Worm (Caenorhabditis elegans): ENCODE results near the gene F33H12.1.
"Not testable (repeated sequence)": the region's sequence is repeated elsewhere in the genome, so short reads cannot be mapped to it uniquely, and the experiment has no call there.

F33H12.1 gene

DNA sequence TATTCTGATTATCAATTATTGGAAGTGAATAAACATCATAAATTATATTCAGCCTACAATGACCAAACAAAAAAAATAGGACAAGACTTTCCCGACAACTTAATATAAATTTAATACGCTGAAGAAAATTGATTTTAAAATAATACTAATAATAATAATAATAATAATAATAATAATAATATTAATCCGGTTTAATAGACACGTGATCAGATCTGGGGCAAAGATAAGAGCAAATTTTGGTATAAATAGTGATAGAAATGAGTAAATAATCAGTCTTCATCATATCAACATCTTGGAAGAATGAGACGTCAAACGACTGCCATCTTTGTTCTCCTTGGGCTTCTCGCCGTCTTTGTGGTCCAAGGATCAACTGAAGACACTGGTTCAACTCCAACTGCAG lies 18.9 kb downstream of the F33H12.1 start, which contains the start of gene msrp-6:
msrp-6 (plus strand) TSS at position 301 of the 400 bp plus-strand sequence.
- TF ChIP-seq aly-2, nhr-21, nhr-6 (tag; optimal IDR thresholded peaks at IDR 0.05): not testable (repeated sequence)

DNA sequence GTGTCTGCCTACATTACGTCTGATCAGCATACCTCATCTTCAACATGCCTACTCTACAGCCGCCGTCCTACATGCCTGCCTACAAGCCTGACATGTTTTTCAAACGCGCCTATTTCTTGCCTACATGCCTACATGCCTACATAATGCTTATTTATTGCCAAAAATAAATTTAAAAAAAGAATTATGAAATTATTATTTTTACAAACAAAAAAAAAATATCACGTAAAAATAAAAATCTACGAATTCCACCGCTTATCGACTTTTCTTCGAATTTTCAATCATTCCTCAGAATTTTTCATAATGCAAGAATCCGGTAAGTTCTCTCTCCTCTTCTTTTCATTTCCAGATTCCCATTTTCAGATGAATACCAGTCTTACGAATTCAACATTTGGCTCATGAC lies 22.2 kb downstream of the F33H12.1 start, which contains the start of gene D2062.5:
D2062.5 (plus strand) TSS at position 301 of the 400 bp plus-strand sequence.
- no peak for TF ChIP-seq nhr-77 (tag; optimal IDR thresholded peaks at IDR 0.05)
- TF ChIP-seq nhr-23 (tag; optimal IDR thresholded peaks at IDR 0.05) = no peak
- no peak for TF ChIP-seq R02D3.7 (tag; optimal IDR thresholded peaks at IDR 0.05)
- no peak for TF ChIP-seq nhr-25 (tag; optimal IDR thresholded peaks at IDR 0.05)
- no peak for TF ChIP-seq mab-5 (tag; optimal IDR thresholded peaks at IDR 0.05)
- TF ChIP-seq unc-55 (GFP tag; optimal IDR thresholded peaks at IDR 0.05) = no peak
- TF ChIP-seq blmp-1 (tag; optimal IDR thresholded peaks at IDR 0.05; ENCODE audit: insufficient read depth) = no peak
- TF ChIP-seq aly-2 (tag; optimal IDR thresholded peaks at IDR 0.05) = no peak
- no peak for TF ChIP-seq sem-4 (tag; optimal IDR thresholded peaks at IDR 0.05)
- TF ChIP-seq unc-62 (GFP tag; optimal IDR thresholded peaks at IDR 0.05) = no peak
- no peak for TF ChIP-seq ZK546.5 (tag; optimal IDR thresholded peaks at IDR 0.05)
- no peak for TF ChIP-seq nhr-11 (tag; optimal IDR thresholded peaks at IDR 0.05)
- no peak for TF ChIP-seq skn-1 (tag; optimal IDR thresholded peaks at IDR 0.05)
- no peak for TF ChIP-seq crh-2 (tag; optimal IDR thresholded peaks at IDR 0.05)
- no peak for TF ChIP-seq C34F6.9 (tag; optimal IDR thresholded peaks at IDR 0.05)
- no peak for TF ChIP-seq nhr-10 (tag; optimal IDR thresholded peaks at IDR 0.05)
- TF ChIP-seq nhr-237 (tag; optimal IDR thresholded peaks at IDR 0.05) = no peak
- no peak for TF ChIP-seq mdl-1 (tag; optimal IDR thresholded peaks at IDR 0.05)
- TF ChIP-seq snpc-4 (tag; optimal IDR thresholded peaks at IDR 0.05) = no peak
- TF ChIP-seq alr-1 (tag; optimal IDR thresholded peaks at IDR 0.05) = no peak

DNA sequence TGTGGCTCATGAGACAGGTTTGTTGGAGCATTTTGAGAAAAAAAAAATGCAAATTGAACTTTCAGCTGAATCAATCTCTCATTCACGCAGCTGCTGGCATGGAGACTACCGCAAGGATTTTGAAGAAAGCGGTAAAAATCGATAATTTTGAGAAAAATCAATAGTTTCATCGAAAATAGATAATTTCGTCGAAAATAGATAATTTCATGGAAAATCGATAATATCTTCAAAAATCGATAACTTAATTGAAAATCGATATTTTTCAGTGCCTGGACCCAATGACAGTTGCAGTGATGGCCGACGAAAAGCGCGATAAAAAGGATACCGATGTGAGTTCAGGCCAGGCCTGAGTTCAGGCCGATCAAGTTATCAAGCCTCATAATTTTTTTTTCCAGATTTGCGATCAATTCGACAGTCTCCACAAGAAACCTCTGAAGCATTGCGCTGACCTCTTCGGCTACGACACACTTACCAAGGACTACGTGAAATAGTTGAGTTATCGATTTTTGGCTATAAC lies 22.7 kb downstream of the F33H12.1 start, which contains the start of gene D2062.4:
D2062.4 (plus strand) TSS at position 467 of the 517 bp plus-strand sequence.
- TF ChIP-seq zag-1, nhr-237, F13H6.1 (tag; optimal IDR thresholded peaks at IDR 0.05): not testable (repeated sequence)

DNA sequence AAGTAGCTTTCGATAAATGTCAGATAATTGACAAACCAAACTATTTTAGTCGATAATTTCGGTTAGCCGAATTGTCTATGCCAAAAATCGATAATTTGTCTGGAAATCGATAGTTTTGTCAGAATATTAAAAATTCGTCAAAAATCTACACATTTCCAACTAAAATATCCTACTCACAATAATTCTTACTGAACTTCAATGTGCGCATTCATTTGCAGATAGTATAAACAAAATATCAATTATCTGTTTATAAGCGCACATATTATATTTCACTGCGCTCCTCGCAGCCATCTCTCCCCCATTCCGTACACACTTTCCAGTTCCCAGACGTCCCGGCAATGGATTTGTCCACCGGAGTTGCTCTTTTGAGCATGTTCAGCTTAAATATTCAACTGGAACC lies 24.5 kb downstream of the F33H12.1 start, which contains the start of gene lgc-28:
lgc-28 (plus strand) TSS at position 301 of the 400 bp plus-strand sequence.
- no peak for TF ChIP-seq elt-1 (tag; optimal IDR thresholded peaks at IDR 0.05)
- TF ChIP-seq zag-1 (tag; optimal IDR thresholded peaks at IDR 0.05) = no peak
- no peak for TF ChIP-seq nhr-25 (tag; optimal IDR thresholded peaks at IDR 0.05)

DNA sequence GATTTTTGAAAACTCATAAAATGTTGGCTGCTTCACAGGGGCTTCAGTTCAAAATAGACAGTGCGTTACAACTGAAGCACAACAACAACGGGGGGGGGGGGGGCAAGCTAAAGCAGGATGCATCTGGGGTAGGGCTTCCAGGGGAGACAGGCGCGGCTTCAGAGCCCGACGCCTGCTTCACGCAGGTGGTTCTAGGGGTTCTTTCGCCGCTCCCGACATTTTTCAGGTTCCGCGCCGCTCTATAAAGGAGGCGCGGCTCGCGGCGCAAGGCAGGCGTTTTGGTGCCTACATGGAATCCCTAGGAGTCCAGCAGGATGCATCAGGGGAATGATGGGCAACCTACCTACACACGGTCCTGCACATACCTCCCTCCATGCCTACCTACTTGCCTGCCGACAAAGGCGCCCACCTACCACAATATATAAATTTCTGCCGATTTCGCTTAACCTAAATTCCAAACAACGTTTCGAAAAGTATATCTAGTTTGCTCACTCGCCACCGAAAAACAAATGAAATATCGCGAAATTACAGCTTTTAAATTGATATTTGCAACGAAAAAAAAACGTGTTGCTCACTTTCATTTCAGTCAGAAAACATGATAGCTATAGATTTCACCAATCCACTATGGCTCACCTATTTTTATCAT lies 27.0 kb downstream of the F33H12.1 start, which contains the start of gene sri-71:
sri-71 (plus strand) TSS at position 596 of the 646 bp plus-strand sequence.
- TF ChIP-seq nhr-11 (tag; optimal IDR thresholded peaks at IDR 0.05) (no peak), mab-5 (tag; optimal IDR thresholded peaks at IDR 0.05) (no peak), lin-39 (tag; optimal IDR thresholded peaks at IDR 0.05) (no peak), unc-62 (GFP tag; optimal IDR thresholded peaks at IDR 0.05) (no peak), elt-3 (tag; optimal IDR thresholded peaks at IDR 0.05) (no peak), lin-13 (GFP tag; optimal IDR thresholded peaks at IDR 0.05) (no peak), ztf-4 (tag; optimal IDR thresholded peaks at IDR 0.05) (no peak), nhr-77 (tag; optimal IDR thresholded peaks at IDR 0.05) (no peak), ztf-11 (tag; optimal IDR thresholded peaks at IDR 0.05) (no peak), R02D3.7 (tag; optimal IDR thresholded peaks at IDR 0.05) (no peak)

DNA sequence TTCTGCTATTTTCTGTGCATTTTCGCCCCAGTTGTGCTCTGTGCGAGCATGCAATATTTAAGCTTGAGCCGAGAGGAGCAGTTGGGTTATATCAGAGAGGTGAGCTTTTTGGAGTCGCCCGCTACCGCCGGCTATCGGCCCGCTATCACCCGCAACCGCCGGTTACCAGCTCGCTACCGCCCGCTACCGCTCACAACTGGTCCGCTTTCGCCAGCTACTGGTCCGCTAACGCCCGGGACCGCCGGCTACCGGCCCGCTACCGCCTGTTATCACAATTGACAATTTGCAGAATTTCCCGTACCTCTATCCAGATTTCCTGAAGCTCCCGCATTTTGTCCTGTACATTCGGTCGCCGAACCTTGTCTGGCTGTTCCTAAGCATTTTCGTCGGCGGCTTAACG lies 28.1 kb downstream of the F33H12.1 start:
- no peak for TF ChIP-seq nhr-237 (tag; optimal IDR thresholded peaks at IDR 0.05)
- TF ChIP-seq nhr-10 (tag; optimal IDR thresholded peaks at IDR 0.05) = no peak
- TF ChIP-seq snpc-4 (tag; optimal IDR thresholded peaks at IDR 0.05) = no peak
- TF ChIP-seq ZK546.5 (tag; optimal IDR thresholded peaks at IDR 0.05) = no peak
- no peak for TF ChIP-seq F13H6.1 (tag; optimal IDR thresholded peaks at IDR 0.05)
- TF ChIP-seq lin-11 (tag; optimal IDR thresholded peaks at IDR 0.05) = no peak
- TF ChIP-seq unc-39 (tag; optimal IDR thresholded peaks at IDR 0.05) = no peak
- no peak for TF ChIP-seq aly-2 (tag; optimal IDR thresholded peaks at IDR 0.05)
- no peak for TF ChIP-seq gmeb-1 (tag; optimal IDR thresholded peaks at IDR 0.05)
- no peak for TF ChIP-seq mdl-1 (tag; optimal IDR thresholded peaks at IDR 0.05)
- no peak for TF ChIP-seq skn-1 (tag; optimal IDR thresholded peaks at IDR 0.05)
- no peak for TF ChIP-seq ztf-11 (tag; optimal IDR thresholded peaks at IDR 0.05)
- no peak for TF ChIP-seq nhr-23 (tag; optimal IDR thresholded peaks at IDR 0.05)

Measured in whole organism, L2 larva.